Fruit fly (Drosophila melanogaster) whole organism, wandering third instar larva: Measurements from ENCODE around the gene Osi23.

Experiments
- CG32264 ChIP-seq: fragments of 200-800 bp; sonication (Bioruptor generic); optimal IDR thresholded peaks from 2 replicates; lab custom pipeline; 2016; ENCODE audit warnings: missing biosample characterization, missing genetic modification characterization
- CG9705 ChIP-seq: fragments of 200-800 bp; sonication (Bioruptor generic); optimal IDR thresholded peaks from 2 replicates; lab custom pipeline; 2018; ENCODE audit warnings: missing biosample characterization, mild to moderate bottlenecking, missing genetic modification characterization
- CrebA ChIP-seq: fragments of 200-800 bp; sonication (Bioruptor generic); optimal IDR thresholded peaks from 2 replicates; lab custom pipeline; 2016; ENCODE audit warnings: missing biosample characterization, mild to moderate bottlenecking, missing genetic modification characterization, borderline replicate concordance
- Dfd ChIP-seq: fragments of >200 bp; optimal IDR thresholded peaks from 2 replicates; lab custom pipeline; 2017; ENCODE audit warnings: missing biosample characterization, missing genetic modification characterization
- Dif ChIP-seq: fragments of 200-275, 200-300 bp; sonication (Bioruptor generic); optimal IDR thresholded peaks from 2 replicates; lab custom pipeline; 2018; ENCODE audit warnings: missing biosample characterization, missing genetic modification characterization; ENCODE audit not compliant: partially characterized antibody
- GATAd ChIP-seq: sonication (Bioruptor generic); optimal IDR thresholded peaks from 2 replicates; lab custom pipeline; 2016; ENCODE audit warnings: missing biosample characterization, missing genetic modification characterization
- Hnf4 ChIP-seq: fragments of 200-800 bp; sonication (Bioruptor generic); optimal IDR thresholded peaks from 2 replicates; lab custom pipeline; 2016; ENCODE audit warnings: missing biosample characterization, mild to moderate bottlenecking, missing genetic modification characterization
- Hr78 ChIP-seq: fragments of >200 bp; optimal IDR thresholded peaks from 2 replicates; lab custom pipeline; 2017; ENCODE audit warnings: missing biosample characterization, missing genetic modification characterization
- Jra ChIP-seq: sonication (Bioruptor generic); optimal IDR thresholded peaks from 2 replicates; lab custom pipeline; 2016; ENCODE audit warnings: missing biosample characterization, missing genetic modification characterization
- Mio ChIP-seq: sonication (Bioruptor generic); optimal IDR thresholded peaks from 2 replicates; lab custom pipeline; 2016; ENCODE audit warnings: missing biosample characterization, missing genetic modification characterization
- Myc ChIP-seq: fragments of >200 bp; optimal IDR thresholded peaks from 2 replicates; lab custom pipeline; 2017
- OdsH ChIP-seq: fragments of 200-800 bp; sonication (Bioruptor generic); optimal IDR thresholded peaks from 2 replicates; lab custom pipeline; 2016; ENCODE audit warnings: missing biosample characterization, mild to moderate bottlenecking, missing genetic modification characterization
- Rel ChIP-seq, 2 experiments: fragments of 200-800 bp; sonication (Bioruptor generic) in 1 of 2; optimal IDR thresholded peaks; 2 replicates in 1 of 2; 3 replicates in 1 of 2; lab custom pipeline; 2016 to 2019; ENCODE audit warnings: mild to moderate bottlenecking in 2 of 2, missing biosample characterization in 2 of 2, missing genetic modification characterization in 2 of 2, moderate library complexity in 1 of 2
- Sp1 ChIP-seq: fragments of 200-800 bp; sonication (Bioruptor generic); optimal IDR thresholded peaks from 3 replicates; lab custom pipeline; 2019; ENCODE audit warnings: missing biosample characterization, mild to moderate bottlenecking, missing genetic modification characterization, moderate library complexity
- br ChIP-seq: fragments of 200-800 bp; sonication (Bioruptor generic); optimal IDR thresholded peaks from 2 replicates; lab custom pipeline; 2016; ENCODE audit warnings: missing biosample characterization, missing genetic modification characterization
- brk ChIP-seq: fragments of 200-800 bp; sonication (Bioruptor generic); optimal IDR thresholded peaks from 2 replicates; lab custom pipeline; 2016; ENCODE audit warnings: missing biosample characterization, mild to moderate bottlenecking, missing genetic modification characterization
- dl ChIP-seq, 2 experiments: fragments of 175-275, 200-275 bp in 1 of 2; fragments of 200-275 bp in 1 of 2; sonication (Bioruptor generic); optimal IDR thresholded peaks; lab custom pipeline; 2018; ENCODE audit warnings: mild to moderate bottlenecking in 2 of 2, missing biosample characterization in 2 of 2, missing genetic modification characterization in 2 of 2, moderate library complexity in 2 of 2; ENCODE audit not compliant: partially characterized antibody in 2 of 2, insufficient read depth in 1 of 2
- dsf ChIP-seq: sonication (Bioruptor generic); optimal IDR thresholded peaks from 2 replicates; lab custom pipeline; 2016; ENCODE audit warnings: missing biosample characterization, missing genetic modification characterization, borderline replicate concordance
- ey ChIP-seq: fragments of 200-800 bp; sonication (Bioruptor generic); optimal IDR thresholded peaks from 2 replicates; lab custom pipeline; 2016; ENCODE audit warnings: missing biosample characterization, missing genetic modification characterization
- foxo ChIP-seq, 2 experiments: fragments of 200-800 bp; sonication (Bioruptor generic); optimal IDR thresholded peaks; 2 replicates in 1 of 2; 3 replicates in 1 of 2; lab custom pipeline; 2016 to 2017; ENCODE audit warnings: missing biosample characterization in 2 of 2, missing genetic modification characterization in 2 of 2
- fru ChIP-seq: fragments of 200-800 bp; sonication (Bioruptor generic); optimal IDR thresholded peaks from 3 replicates; lab custom pipeline; 2016; ENCODE audit warnings: missing biosample characterization, mild to moderate bottlenecking, missing genetic modification characterization
- h ChIP-seq: fragments of 200-800 bp; sonication (Bioruptor generic); optimal IDR thresholded peaks from 3 replicates; lab custom pipeline; 2016; ENCODE audit warnings: missing biosample characterization, mild to moderate bottlenecking, missing genetic modification characterization
- jim ChIP-seq: fragments of 175-275, 200-325 bp; sonication (Bioruptor generic); optimal IDR thresholded peaks from 2 replicates; lab custom pipeline; 2016; ENCODE audit warnings: missing biosample characterization, mild to moderate bottlenecking, missing genetic modification characterization
- lola ChIP-seq: fragments of >200 bp; optimal IDR thresholded peaks from 2 replicates; lab custom pipeline; 2017; ENCODE audit warnings: missing biosample characterization, missing genetic modification characterization
- pan ChIP-seq: fragments of >200 bp; optimal IDR thresholded peaks from 2 replicates; lab custom pipeline; 2017
- psq ChIP-seq: fragments of 200-800 bp; sonication (Bioruptor generic); optimal IDR thresholded peaks from 3 replicates; lab custom pipeline; 2017; ENCODE audit warnings: missing biosample characterization, mild to moderate bottlenecking, missing genetic modification characterization, moderate library complexity
- rgr ChIP-seq: fragments of 200-800 bp; sonication (Bioruptor generic); optimal IDR thresholded peaks from 3 replicates; lab custom pipeline; 2016; ENCODE audit warnings: missing biosample characterization, mild to moderate bottlenecking, missing genetic modification characterization
- sage ChIP-seq: fragments of 200-800 bp; sonication (Bioruptor generic); optimal IDR thresholded peaks from 2 replicates; lab custom pipeline; 2016; ENCODE audit warnings: missing biosample characterization, mild to moderate bottlenecking, missing genetic modification characterization
- tai ChIP-seq: sonication (Bioruptor generic); optimal IDR thresholded peaks from 2 replicates; lab custom pipeline; 2016; ENCODE audit warnings: missing biosample characterization, missing genetic modification characterization
- usp ChIP-seq: fragments of >200 bp; optimal IDR thresholded peaks from 2 replicates; lab custom pipeline; 2017; ENCODE audit warnings: missing biosample characterization, missing genetic modification characterization
- woc ChIP-seq: sonication (Bioruptor generic); optimal IDR thresholded peaks from 2 replicates; lab custom pipeline; 2016; ENCODE audit warnings: missing biosample characterization, mild to moderate bottlenecking, missing genetic modification characterization

Osi23 gene

dm6 chr3R:30444946-30445345 lies at the start of gene Osi23:
Gene Osi23, minus strand, starts transcription at chr3R:30445046.
- no peak for TF ChIP-seq dl (GFP tag; optimal IDR thresholded peaks at IDR 0.05; lab: Kevin White, UChicago; ENCODE audit: insufficient read depth in 1 of 2, partially characterized antibody in 2 of 2)
- TF ChIP-seq pan (lab: Kevin White, UChicago), result no peak
- TF ChIP-seq fru (GFP tag; lab: Kevin White, UChicago), result no peak
- TF ChIP-seq jim, result no peak
- TF ChIP-seq CG32264 (GFP tag; lab: Kevin White, UChicago), result no peak
- no peak for TF ChIP-seq CrebA
- TF ChIP-seq Sp1 (GFP tag; lab: Kevin White, UChicago), result no peak
- no peak for TF ChIP-seq ey (GFP tag; lab: Kevin White, UChicago)
- TF ChIP-seq woc (GFP tag; lab: Kevin White, UChicago), result no peak
- no peak for TF ChIP-seq Dfd (GFP tag; lab: Kevin White, UChicago)
- no peak for TF ChIP-seq br (GFP tag; lab: Kevin White, UChicago)
- no peak for TF ChIP-seq rgr (GFP tag; lab: Kevin White, UChicago)
- TF ChIP-seq Rel (GFP tag; optimal IDR thresholded peaks at IDR 0.05; lab: Kevin White, UChicago), result no peak
- no peak for TF ChIP-seq Rel (tag; optimal IDR thresholded peaks at IDR 0.05; lab: Kevin White, UChicago)
- TF ChIP-seq psq (GFP tag; lab: Kevin White, UChicago), result no peak
- TF ChIP-seq usp (GFP tag; lab: Kevin White, UChicago), result no peak
- no peak for TF ChIP-seq foxo (GFP tag; optimal IDR thresholded peaks at IDR 0.05; lab: Kevin White, UChicago)
- TF ChIP-seq lola (GFP tag; lab: Kevin White, UChicago), result no peak
- TF ChIP-seq Dif (GFP tag; lab: Kevin White, UChicago), result no peak
- TF ChIP-seq dsf (GFP tag; lab: Kevin White, UChicago), result no peak
- no peak for TF ChIP-seq Hnf4 (GFP tag; lab: Kevin White, UChicago)

- TF ChIP-seq Dif (GFP tag; lab: Kevin White, UChicago) (no peak), Myc (lab: Kevin White, UChicago) (no peak), h (GFP tag; lab: Kevin White, UChicago) (peak; percentile 84), OdsH (peak; percentile 4), GATAd (GFP tag; lab: Kevin White, UChicago) (no peak), tai (GFP tag; lab: Kevin White, UChicago) (no peak), Rel (GFP tag; optimal IDR thresholded peaks at IDR 0.05; lab: Kevin White, UChicago) (no peak), Rel (tag; optimal IDR thresholded peaks at IDR 0.05; lab: Kevin White, UChicago) (no peak)
These were observed 45.0 kb upstream of the Osi23 start, which contains the start of gene PH4alphaSG2 for dm6 chr3R:30489797-30490196. Gene PH4alphaSG2, plus strand, starts transcription at chr3R:30490074.

- TF ChIP-seq CG32264 (GFP tag; lab: Kevin White, UChicago) (no peak), CG9705 (GFP tag; lab: Kevin White, UChicago) (no peak), Rel (GFP tag; optimal IDR thresholded peaks at IDR 0.05; lab: Kevin White, UChicago) (no peak), Rel (tag; optimal IDR thresholded peaks at IDR 0.05; lab: Kevin White, UChicago) (no peak), pan (lab: Kevin White, UChicago) (no peak), rgr (GFP tag; lab: Kevin White, UChicago) (no peak), brk (GFP tag; lab: Kevin White, UChicago) (no peak)
These were observed 43.8 kb upstream of the Osi23 start, which contains the start of gene Jon99Fi for dm6 chr3R:30488663-30489062. Gene Jon99Fi, plus strand, starts transcription at chr3R:30488963.

DNA sequence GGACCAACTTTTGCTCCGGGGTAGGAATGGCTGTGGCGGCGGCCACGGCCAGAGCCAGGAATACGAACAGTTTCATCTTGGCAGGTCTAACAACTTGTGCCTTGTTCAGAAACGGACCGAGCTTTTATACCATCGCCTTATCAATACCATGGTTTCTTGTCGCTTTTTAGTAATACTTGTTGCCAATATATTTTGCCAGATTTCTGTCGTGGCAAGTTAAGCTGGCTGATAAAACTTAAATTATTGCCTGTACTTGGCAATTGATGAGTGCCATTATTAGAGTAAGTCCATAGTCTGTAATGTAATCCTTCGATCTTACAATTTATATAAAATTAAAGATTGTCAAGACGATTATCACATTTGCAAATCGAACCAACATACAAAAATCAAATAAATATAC lies 43.0 kb upstream of the Osi23 start, which contains the start of gene Jon99Fii:
TSS of gene Jon99Fii (minus strand) at position 101 of the 400 bp plus-strand sequence.
- TF ChIP-seq tai (GFP tag; lab: Kevin White, UChicago) (no peak), ey (GFP tag; lab: Kevin White, UChicago) (no peak), Myc (lab: Kevin White, UChicago) (no peak), Hr78 (GFP tag; lab: Kevin White, UChicago) (no peak), usp (GFP tag; lab: Kevin White, UChicago) (no peak), jim (no peak), CG9705 (GFP tag; lab: Kevin White, UChicago) (no peak), Sp1 (GFP tag; lab: Kevin White, UChicago) (no peak), Dfd (GFP tag; lab: Kevin White, UChicago) (no peak), rgr (GFP tag; lab: Kevin White, UChicago) (no peak), pan (lab: Kevin White, UChicago) (no peak), Jra (no peak), lola (GFP tag; lab: Kevin White, UChicago) (no peak), psq (GFP tag; lab: Kevin White, UChicago) (no peak), sage (GFP tag; lab: Kevin White, UChicago) (no peak), fru (GFP tag; lab: Kevin White, UChicago) (no peak), br (GFP tag; lab: Kevin White, UChicago) (no peak), foxo (GFP tag; optimal IDR thresholded peaks at IDR 0.05; lab: Kevin White, UChicago) (no peak), Mio (GFP tag; lab: Kevin White, UChicago) (no peak)
